Worm (Caenorhabditis elegans): ENCODE data around the gene F58A3.3.

Gene F58A3.3

ce11 chrX:11003701-11004100, 8.7 kb upstream of the F58A3.3 start:
- TF ChIP-seq nhr-11 (tag; optimal IDR thresholded peaks at IDR 0.05) = no peak
- no peak for TF ChIP-seq F13H6.1 (tag; optimal IDR thresholded peaks at IDR 0.05)
- no peak for TF ChIP-seq fos-1 (tag; optimal IDR thresholded peaks at IDR 0.05)
- TF ChIP-seq crh-2 (tag; optimal IDR thresholded peaks at IDR 0.05) = no peak
- no peak for TF ChIP-seq ama-1 (optimal IDR thresholded peaks at IDR 0.05)
- TF ChIP-seq nhr-6 (tag; optimal IDR thresholded peaks at IDR 0.05) = no peak
- TF ChIP-seq unc-39 (tag; optimal IDR thresholded peaks at IDR 0.05) = no peak
- no peak for TF ChIP-seq ceh-82 (tag; optimal IDR thresholded peaks at IDR 0.05)
- TF ChIP-seq ZK546.5 (tag; optimal IDR thresholded peaks at IDR 0.05) = no peak
- no peak for TF ChIP-seq egl-27 (tag; optimal IDR thresholded peaks at IDR 0.05)
- no peak for TF ChIP-seq C34F6.9 (tag; optimal IDR thresholded peaks at IDR 0.05)
- TF ChIP-seq nhr-129 (tag; optimal IDR thresholded peaks at IDR 0.05) = no peak
- TF ChIP-seq nhr-25 (tag; optimal IDR thresholded peaks at IDR 0.05) = no peak
- no peak for TF ChIP-seq Y55F3AM.14 (GFP tag; optimal IDR thresholded peaks at IDR 0.05)
- TF ChIP-seq lin-13 (GFP tag; optimal IDR thresholded peaks at IDR 0.05) = no peak
- TF ChIP-seq ztf-4 (tag; optimal IDR thresholded peaks at IDR 0.05) = no peak
- no peak for TF ChIP-seq nhr-237 (tag; optimal IDR thresholded peaks at IDR 0.05)

ce11 chrX:11007393-11007792, 5.0 kb upstream of the F58A3.3 start:
- TF ChIP-seq gmeb-1 (tag; optimal IDR thresholded peaks at IDR 0.05) (peak; percentile 3), egl-27 (tag; optimal IDR thresholded peaks at IDR 0.05) (no peak), blmp-1 (tag; optimal IDR thresholded peaks at IDR 0.05; ENCODE audit: insufficient read depth) (no peak), sma-9 (GFP tag; optimal IDR thresholded peaks at IDR 0.05) (peak; percentile 0), sma-9 (tag; optimal IDR thresholded peaks at IDR 0.05) (no peak), crh-2 (tag; optimal IDR thresholded peaks at IDR 0.05) (peak; percentile 23), fos-1 (tag; optimal IDR thresholded peaks at IDR 0.05) (peak; percentile 75)

- peak; percentile 4 for TF ChIP-seq sma-3 (GFP tag; optimal IDR thresholded peaks at IDR 0.05)
- no peak for TF ChIP-seq lin-11 (tag; optimal IDR thresholded peaks at IDR 0.05)
- TF ChIP-seq F13H6.1 (tag; optimal IDR thresholded peaks at IDR 0.05) = peak; percentile 15
- TF ChIP-seq unc-39 (tag; optimal IDR thresholded peaks at IDR 0.05) = no peak
- no peak for TF ChIP-seq snpc-4 (tag; optimal IDR thresholded peaks at IDR 0.05)
- TF ChIP-seq sem-4 (tag; optimal IDR thresholded peaks at IDR 0.05) = no peak
- no peak for TF ChIP-seq aly-2 (tag; optimal IDR thresholded peaks at IDR 0.05)
- TF ChIP-seq nhr-77 (tag; optimal IDR thresholded peaks at IDR 0.05) = no peak
- no peak for TF ChIP-seq nhr-10 (tag; optimal IDR thresholded peaks at IDR 0.05)
- TF ChIP-seq nhr-12 (tag; optimal IDR thresholded peaks at IDR 0.05) = no peak
- TF ChIP-seq sma-9 (GFP tag; optimal IDR thresholded peaks at IDR 0.05) = peak; percentile 37
- no peak for TF ChIP-seq sma-9 (tag; optimal IDR thresholded peaks at IDR 0.05)
- no peak for TF ChIP-seq mbf-1 (tag; optimal IDR thresholded peaks at IDR 0.05)
- no peak for TF ChIP-seq lin-13 (GFP tag; optimal IDR thresholded peaks at IDR 0.05)
- peak; percentile 90 for TF ChIP-seq fos-1 (tag; optimal IDR thresholded peaks at IDR 0.05)
Observed at ce11 chrX:11008052-11008451, 4.4 kb upstream of the F58A3.3 start, which contains the start of gene del-5. TSS of gene del-5 (minus strand) at chrX:11008181.

- TF ChIP-seq alr-1 (tag; optimal IDR thresholded peaks at IDR 0.05) = no peak
- TF ChIP-seq skn-1 (tag; optimal IDR thresholded peaks at IDR 0.05) = no peak
- TF ChIP-seq sma-3 (GFP tag; optimal IDR thresholded peaks at IDR 0.05) = no peak
- no peak for TF ChIP-seq nhr-21 (tag; optimal IDR thresholded peaks at IDR 0.05)
- no peak for TF ChIP-seq lin-11 (tag; optimal IDR thresholded peaks at IDR 0.05)
- no peak for TF ChIP-seq C34F6.9 (tag; optimal IDR thresholded peaks at IDR 0.05)
- no peak for TF ChIP-seq lin-39 (tag; optimal IDR thresholded peaks at IDR 0.05)
- TF ChIP-seq ztf-11 (tag; optimal IDR thresholded peaks at IDR 0.05) = no peak
- no peak for TF ChIP-seq snpc-4 (tag; optimal IDR thresholded peaks at IDR 0.05)
- TF ChIP-seq elt-3 (tag; optimal IDR thresholded peaks at IDR 0.05) = no peak
- no peak for TF ChIP-seq F13H6.1 (tag; optimal IDR thresholded peaks at IDR 0.05)
- no peak for TF ChIP-seq nhr-129 (tag; optimal IDR thresholded peaks at IDR 0.05)
- no peak for TF ChIP-seq gmeb-1 (tag; optimal IDR thresholded peaks at IDR 0.05)
- TF ChIP-seq unc-39 (tag; optimal IDR thresholded peaks at IDR 0.05) = no peak
Observed at ce11 chrX:11008954-11009353, 3.5 kb upstream of the F58A3.3 start, which contains the start of gene ttr-31. TSS of gene ttr-31 (minus strand) at chrX:11009054.

ce11 chrX:11010565-11010964, 1.9 kb upstream of the F58A3.3 start, which contains the start of gene F58A3.4:
TSS of gene F58A3.4 (minus strand) at chrX:11010665.
- TF ChIP-seq unc-55 (GFP tag; optimal IDR thresholded peaks at IDR 0.05) = no peak
- no peak for TF ChIP-seq unc-39 (tag; optimal IDR thresholded peaks at IDR 0.05)
- TF ChIP-seq ceh-82 (tag; optimal IDR thresholded peaks at IDR 0.05) = no peak
- no peak for TF ChIP-seq aly-2 (tag; optimal IDR thresholded peaks at IDR 0.05)
- TF ChIP-seq Y55F3AM.14 (GFP tag; optimal IDR thresholded peaks at IDR 0.05) = no peak
